Fruit fly (Drosophila melanogaster): ENCODE measurements around the gene ND-ASHI.
A peak's percentile ranks its signal among the peaks of the same experiment; 100 is the strongest.

The ND-ASHI gene

dm6 chrX:6711295-6711694 lies 32.4 kb upstream of the ND-ASHI start (continued):
- TF ChIP-seq Oli (tag; optimal IDR thresholded peaks at IDR 0.05): peak; percentile 85
- peak; percentile 73 for TF ChIP-seq HLH54F (GFP tag; optimal IDR thresholded peaks at IDR 0.05)
- TF ChIP-seq B-H2 (GFP tag; optimal IDR thresholded peaks at IDR 0.05): peak; percentile 13
- peak; percentile 89 for TF ChIP-seq lab (GFP tag; optimal IDR thresholded peaks at IDR 0.05)
- no peak for TF ChIP-seq CTCF (GFP tag; optimal IDR thresholded peaks at IDR 0.05)
- TF ChIP-seq CG4360 (GFP tag; IDR thresholded peaks at IDR 0.05): no peak
- TF ChIP-seq CG14050 (GFP tag; IDR thresholded peaks at IDR 0.05): peak; percentile 66
- TF ChIP-seq gt (GFP tag; IDR thresholded peaks at IDR 0.05): no peak
- TF ChIP-seq kni (GFP tag; optimal IDR thresholded peaks at IDR 0.05): no peak
- TF ChIP-seq CG3281 (GFP tag; optimal IDR thresholded peaks at IDR 0.05): peak; percentile 81
- peak; percentile 74 for TF ChIP-seq Bteb2 (GFP tag; optimal IDR thresholded peaks at IDR 0.05)
- TF ChIP-seq danr (GFP tag; IDR thresholded peaks at IDR 0.05): peak; percentile 42; the same call in 1 of the 2 replicates
- peak; percentile 59 for TF ChIP-seq nau (GFP tag; optimal IDR thresholded peaks at IDR 0.05)
- peak; percentile 63 for TF ChIP-seq CG12744 (GFP tag; optimal IDR thresholded peaks at IDR 0.05)
- peak; percentile 30; the same call in 1 of the 2 replicates for TF ChIP-seq Gsc (GFP tag; IDR thresholded peaks at IDR 0.05)
- TF ChIP-seq hbn (GFP tag; IDR thresholded peaks at IDR 0.05; ENCODE audit: partially characterized antibody): no peak
- TF ChIP-seq bigmax (GFP tag; optimal IDR thresholded peaks at IDR 0.05): no peak
- no peak for TF ChIP-seq crp (GFP tag; optimal IDR thresholded peaks at IDR 0.05)
- TF ChIP-seq jumu (GFP tag; optimal IDR thresholded peaks at IDR 0.05): peak; percentile 77
- peak; percentile 62 for TF ChIP-seq CG15011 (GFP tag; optimal IDR thresholded peaks at IDR 0.05)
- TF ChIP-seq Camta (GFP tag; optimal IDR thresholded peaks at IDR 0.05): peak; percentile 74
- no peak for TF ChIP-seq GATAe (GFP tag; conservative IDR thresholded peaks at IDR 0.05)
- no peak for TF ChIP-seq prd (optimal IDR thresholded peaks at IDR 0.05)
- TF ChIP-seq prd (GFP tag; IDR thresholded peaks at IDR 0.05): peak; percentile 79
- peak; percentile 61; the same call in 1 of the 3 replicates for TF ChIP-seq CG11093 (GFP tag; IDR thresholded peaks at IDR 0.05)
- no peak for TF ChIP-seq CG7963 (GFP tag; IDR thresholded peaks at IDR 0.05; ENCODE audit: partially characterized antibody)
- peak; percentile 30 for TF ChIP-seq kah (GFP tag; optimal IDR thresholded peaks at IDR 0.05)
- TF ChIP-seq CG4424 (GFP tag; optimal IDR thresholded peaks at IDR 0.05): peak; percentile 79
- TF ChIP-seq kay (GFP tag; optimal IDR thresholded peaks at IDR 0.05): peak; percentile 68
- TF ChIP-seq trem (tag; optimal IDR thresholded peaks at IDR 0.05): peak; percentile 74
- TF ChIP-seq CG16863 (GFP tag; optimal IDR thresholded peaks at IDR 0.05): peak; percentile 82
- TF ChIP-seq ac (GFP tag; optimal IDR thresholded peaks at IDR 0.05): no peak
- no peak for TF ChIP-seq toy (GFP tag; IDR thresholded peaks at IDR 0.05)
- TF ChIP-seq pzg (GFP tag; optimal IDR thresholded peaks at IDR 0.05): no peak
- no peak for TF ChIP-seq CG1832 (GFP tag; optimal IDR thresholded peaks at IDR 0.05)
- peak; percentile 48; the same call in 1 of the 2 replicates for TF ChIP-seq ranshi (GFP tag; IDR thresholded peaks at IDR 0.05)
- TF ChIP-seq CG13894 (tag; optimal IDR thresholded peaks at IDR 0.05): peak; percentile 79
- peak; percentile 33 for TF ChIP-seq Jarid2 (GFP tag; optimal IDR thresholded peaks at IDR 0.05)
- TF ChIP-seq seq (GFP tag; IDR thresholded peaks at IDR 0.05): peak; percentile 81
- TF ChIP-seq CG32532 (GFP tag; IDR thresholded peaks at IDR 0.05): peak; percentile 79
- TF ChIP-seq ERR (GFP tag; optimal IDR thresholded peaks at IDR 0.05): peak; percentile 65
- TF ChIP-seq CG8924 (tag; optimal IDR thresholded peaks at IDR 0.05): peak; percentile 82
- TF ChIP-seq CG4854 (GFP tag; optimal IDR thresholded peaks at IDR 0.05): peak; percentile 42
- peak; percentile 57 for TF ChIP-seq CG8359 (GFP tag; optimal IDR thresholded peaks at IDR 0.05; ENCODE audit: borderline replicate concordance)
- TF ChIP-seq CHES-1-like (GFP tag; optimal IDR thresholded peaks at IDR 0.05): peak; percentile 77
- peak; percentile 70 for TF ChIP-seq CG13296 (GFP tag; optimal IDR thresholded peaks at IDR 0.05)
- peak; percentile 57 for TF ChIP-seq zen (tag; optimal IDR thresholded peaks at IDR 0.05)
- no peak for TF ChIP-seq Hr39 (optimal IDR thresholded peaks at IDR 0.05)
- peak; percentile 72 for TF ChIP-seq Optix (GFP tag; IDR thresholded peaks at IDR 0.05)
- TF ChIP-seq CG17186 (GFP tag; optimal IDR thresholded peaks at IDR 0.05): peak; percentile 43
- TF ChIP-seq CG1603 (tag; optimal IDR thresholded peaks at IDR 0.05): peak; percentile 91
- TF ChIP-seq CG10543 (GFP tag; optimal IDR thresholded peaks at IDR 0.05): peak; percentile 40

Data from whole organism, embryonic.